Fruit fly (Drosophila melanogaster) whole organism, embryonic: ENCODE measurements around the gene CG5592.

ENCODE experiments used
- Ada2b ChIP-seq: fragments of 200-800 bp; sonication (Bioruptor generic); IDR thresholded peaks from 2 replicates; pipeline ENCODE4 v1.3.6; 2022; ENCODE audit warnings: missing biosample characterization, missing genetic modification characterization
- Adf1 ChIP-seq: fragments of 200-800 bp; sonication (Bioruptor generic); IDR thresholded peaks from 2 replicates; pipeline ENCODE4 v1.3.6; 2022; ENCODE audit warnings: missing biosample characterization, missing genetic modification characterization
- CG10147 ChIP-seq: fragments of 200-800 bp; sonication (Bioruptor generic); optimal IDR thresholded peaks from 2 replicates; lab custom pipeline; 2019; ENCODE audit warnings: missing biosample characterization, mild to moderate bottlenecking, missing genetic modification characterization, moderate library complexity
- CG1024 ChIP-seq: fragments of 200-800 bp; sonication (Bioruptor generic); IDR thresholded peaks from 2 replicates; pipeline ENCODE4 v1.3.6; 2022; ENCODE audit warnings: missing biosample characterization, missing genetic modification characterization
- CG11085 ChIP-seq: fragments of 200-800 bp; sonication (Bioruptor generic); IDR thresholded peaks from 2 replicates; pipeline ENCODE4 v1.3.6; 2022; ENCODE audit warnings: missing biosample characterization, missing genetic modification characterization
- CG12155 ChIP-seq: fragments of 200-800 bp; sonication (Bioruptor generic); optimal IDR thresholded peaks from 3 replicates; lab custom pipeline; 2016; ENCODE audit warnings: missing biosample characterization, missing genetic modification characterization
- CG12659 ChIP-seq: fragments of 200-800 bp; sonication (Bioruptor generic); optimal IDR thresholded peaks from 3 replicates; lab custom pipeline; 2017; ENCODE audit warnings: mild to moderate bottlenecking, missing biosample characterization, missing genetic modification reagents, missing genetic modification characterization
- CG15269 ChIP-seq: fragments of 200-800 bp; sonication (Bioruptor generic); optimal IDR thresholded peaks from 2 replicates; lab custom pipeline; 2018; ENCODE audit warnings: missing biosample characterization, mild to moderate bottlenecking, missing genetic modification characterization, moderate library complexity
- CG17568 ChIP-seq: fragments of 200-800 bp; sonication (Bioruptor generic); optimal IDR thresholded peaks from 2 replicates; lab custom pipeline; 2018; ENCODE audit warnings: missing biosample characterization, mild to moderate bottlenecking, missing genetic modification characterization, moderate library complexity
- CG18599 ChIP-seq: fragments of 200-800 bp; sonication (Bioruptor generic); optimal IDR thresholded peaks from 3 replicates; lab custom pipeline; 2017; ENCODE audit warnings: missing biosample characterization, missing genetic modification characterization, mild to moderate bottlenecking, moderate library complexity, missing genetic modification reagents
- CG30431 ChIP-seq: fragments of 200-800 bp; sonication (Bioruptor generic); optimal IDR thresholded peaks from 2 replicates; lab custom pipeline; 2017; ENCODE audit warnings: missing biosample characterization, missing genetic modification characterization
- CG33213 ChIP-seq: fragments of 200-800 bp; sonication (Bioruptor generic); optimal IDR thresholded peaks from 3 replicates; lab custom pipeline; 2016; ENCODE audit warnings: missing biosample characterization, missing genetic modification characterization
- CG4730 ChIP-seq: fragments of 200-800 bp; sonication (Bioruptor generic); IDR thresholded peaks from 2 replicates; pipeline ENCODE4 v1.3.6; 2022; ENCODE audit warnings: missing biosample characterization, missing genetic modification characterization
- CG5180 ChIP-seq: fragments of 200-800 bp; sonication (Bioruptor generic); optimal IDR thresholded peaks from 3 replicates; lab custom pipeline; 2017; ENCODE audit warnings: missing biosample characterization, missing genetic modification characterization, mild to moderate bottlenecking, moderate library complexity, missing genetic modification reagents
- CG5245 ChIP-seq: fragments of 200-800 bp; sonication (Bioruptor generic); optimal IDR thresholded peaks from 3 replicates; lab custom pipeline; 2016; ENCODE audit warnings: missing biosample characterization, missing genetic modification characterization
- CG6689 ChIP-seq: fragments of 200-800 bp; sonication (Bioruptor generic); IDR thresholded peaks from 2 replicates; pipeline ENCODE4 v1.3.6; 2022; ENCODE audit warnings: missing biosample characterization, missing genetic modification characterization
- CG6854 ChIP-seq: fragments of 200-800 bp; sonication (Bioruptor generic); optimal IDR thresholded peaks from 3 replicates; lab custom pipeline; 2017; ENCODE audit warnings: missing biosample characterization, mild to moderate bottlenecking, missing genetic modification characterization
- CG8089 ChIP-seq: fragments of 200-800 bp; sonication (Bioruptor generic); optimal IDR thresholded peaks from 3 replicates; lab custom pipeline; 2016; ENCODE audit warnings: missing biosample characterization, missing genetic modification characterization
- CG8359 ChIP-seq: fragments of 200-800 bp; sonication (Bioruptor generic); optimal IDR thresholded peaks from 2 replicates; lab custom pipeline; 2017; ENCODE audit warnings: missing biosample characterization, mild to moderate bottlenecking, missing genetic modification characterization, borderline replicate concordance
- CG8478 ChIP-seq: fragments of >200 bp; optimal IDR thresholded peaks from 2 replicates; lab custom pipeline; 2018
- CG9609 ChIP-seq: fragments of 200-800 bp; sonication (Bioruptor generic); optimal IDR thresholded peaks from 3 replicates; lab custom pipeline; 2016; ENCODE audit warnings: missing biosample characterization, missing genetic modification characterization
- CG9876 ChIP-seq: fragments of 200-800 bp; sonication (Bioruptor generic); optimal IDR thresholded peaks from 2 replicates; lab custom pipeline; 2016; ENCODE audit warnings: missing biosample characterization, missing genetic modification characterization
- Chrac-16 ChIP-seq: fragments of 200-800 bp; sonication (Bioruptor generic); optimal IDR thresholded peaks from 3 replicates; lab custom pipeline; 2016; ENCODE audit warnings: missing biosample characterization, missing genetic modification characterization
- D19A ChIP-seq: fragments of 200-800 bp; optimal IDR thresholded peaks from 3 replicates; lab custom pipeline; 2019; ENCODE audit warnings: missing biosample characterization, mild to moderate bottlenecking, missing genetic modification characterization, moderate library complexity
- Dip2 ChIP-seq: fragments of 200-800 bp; sonication (Bioruptor generic); IDR thresholded peaks from 2 replicates; pipeline ENCODE4 v1.3.6; 2022; ENCODE audit warnings: missing biosample characterization, missing genetic modification characterization
- Dll ChIP-seq: fragments of 200-800 bp; sonication (Bioruptor generic); IDR thresholded peaks from 4 replicates; pipeline ENCODE4 v1.3.6; 2022; ENCODE audit warnings: missing biosample characterization, missing genetic modification characterization; ENCODE audit not compliant: partially characterized antibody
- Doc3 ChIP-seq: fragments of 200-800 bp; sonication (Bioruptor generic); IDR thresholded peaks from 3 replicates; pipeline ENCODE4 v1.3.6; 2022; ENCODE audit warnings: missing biosample characterization, missing genetic modification characterization; ENCODE audit not compliant: partially characterized antibody
- HmgZ ChIP-seq: fragments of 200-800 bp; sonication (Bioruptor generic); optimal IDR thresholded peaks from 2 replicates; lab custom pipeline; 2018; ENCODE audit warnings: missing biosample characterization, mild to moderate bottlenecking, missing genetic modification characterization
- Hr78 ChIP-seq, 2 experiments: fragments of 200-800 bp in 1 of 2; fragments of >200 bp in 1 of 2; sonication (Bioruptor generic) in 1 of 2; optimal IDR thresholded peaks; 2 replicates each; lab custom pipeline; 2017 to 2019; ENCODE audit warnings: missing biosample characterization in 2 of 2, missing genetic modification characterization in 2 of 2, mild to moderate bottlenecking in 1 of 2, moderate library complexity in 1 of 2
- Oaz ChIP-seq: fragments of 200-800 bp; sonication (Bioruptor generic); IDR thresholded peaks from 2 replicates; pipeline ENCODE4 v1.3.6; 2022; ENCODE audit warnings: missing biosample characterization, missing genetic modification characterization
- Optix ChIP-seq: fragments of 200-800 bp; sonication (Bioruptor generic); IDR thresholded peaks from 3 replicates; pipeline ENCODE4 v1.3.6; 2022; ENCODE audit warnings: missing biosample characterization, missing genetic modification characterization
- Ravus ChIP-seq: fragments of 200-800 bp; sonication (Bioruptor generic); IDR thresholded peaks from 2 replicates; pipeline ENCODE4 v1.3.6; 2022; ENCODE audit warnings: missing biosample characterization, missing genetic modification characterization
- Six4 ChIP-seq: fragments of 200-800 bp; sonication (Bioruptor generic); optimal IDR thresholded peaks from 2 replicates; lab custom pipeline; 2016; ENCODE audit warnings: missing biosample characterization, missing genetic modification characterization
- Stat92E ChIP-seq, 3 experiments: fragments of >200 bp in 2 of 3; fragments of 200-800 bp in 1 of 3; sonication (Bioruptor generic) in 1 of 3; optimal IDR thresholded peaks; 2 replicates each; lab custom pipeline; 2017 to 2019; ENCODE audit warnings: missing biosample characterization in 3 of 3, missing genetic modification characterization in 3 of 3, mild to moderate bottlenecking in 1 of 3, moderate library complexity in 1 of 3
- bbx ChIP-seq: fragments of 200-800 bp; sonication (Bioruptor generic); IDR thresholded peaks from 2 replicates; pipeline ENCODE4 v1.3.6; 2022; ENCODE audit warnings: missing biosample characterization, missing genetic modification characterization; ENCODE audit not compliant: partially characterized antibody
- chn ChIP-seq: fragments of 200-800 bp; sonication (Bioruptor generic); optimal IDR thresholded peaks from 2 replicates; lab custom pipeline; 2016; ENCODE audit warnings: missing biosample characterization, missing genetic modification characterization
- dati ChIP-seq: fragments of 200-800 bp; sonication (Bioruptor generic); IDR thresholded peaks from 2 replicates; pipeline ENCODE4 v1.3.6; 2022; ENCODE audit warnings: missing biosample characterization, missing genetic modification characterization
- dimm ChIP-seq: fragments of 200-800 bp; sonication (Bioruptor generic); IDR thresholded peaks from 2 replicates; pipeline ENCODE4 v1.3.6; 2022; ENCODE audit warnings: missing biosample characterization, missing genetic modification characterization
- ems ChIP-seq: fragments of 200-800 bp; sonication (Bioruptor generic); optimal IDR thresholded peaks from 3 replicates; lab custom pipeline; 2016; ENCODE audit warnings: missing biosample characterization, missing genetic modification characterization
- eve ChIP-seq, 2 experiments: fragments of >200 bp; optimal IDR thresholded peaks; 2 replicates each; lab custom pipeline; 2017; ENCODE audit warnings: missing biosample characterization in 2 of 2, missing genetic modification characterization in 2 of 2
- grau ChIP-seq: fragments of 200-800 bp; optimal IDR thresholded peaks from 3 replicates; lab custom pipeline; 2019; ENCODE audit warnings: missing biosample characterization, mild to moderate bottlenecking, missing genetic modification characterization, moderate library complexity
- ind ChIP-seq: fragments of 200-800 bp; sonication (Bioruptor generic); optimal IDR thresholded peaks from 3 replicates; lab custom pipeline; 2016; ENCODE audit warnings: missing biosample characterization, missing genetic modification characterization
- lmd ChIP-seq: fragments of 200-800 bp; sonication (Bioruptor generic); IDR thresholded peaks from 2 replicates; pipeline ENCODE4 v1.3.6; 2022; ENCODE audit warnings: missing biosample characterization, missing genetic modification characterization
- nerfin-1 ChIP-seq: fragments of 200-800 bp; sonication (Bioruptor generic); optimal IDR thresholded peaks from 3 replicates; lab custom pipeline; 2019; ENCODE audit warnings: missing biosample characterization, mild to moderate bottlenecking, missing genetic modification characterization, moderate library complexity
- pzg ChIP-seq: fragments of 200-800 bp; sonication (Bioruptor generic); optimal IDR thresholded peaks from 3 replicates; lab custom pipeline; 2018; ENCODE audit warnings: missing biosample characterization, mild to moderate bottlenecking, missing genetic modification characterization, moderate library complexity
- shn ChIP-seq: fragments of 200-800 bp; sonication (Bioruptor generic); optimal IDR thresholded peaks from 3 replicates; lab custom pipeline; 2016; ENCODE audit warnings: missing biosample characterization, missing genetic modification characterization
- sna ChIP-seq: fragments of 200-800 bp; sonication (Bioruptor generic); IDR thresholded peaks from 2 replicates; pipeline ENCODE4 v1.3.6; 2022; ENCODE audit warnings: missing biosample characterization, missing genetic modification characterization; ENCODE audit not compliant: partially characterized antibody
- sqz ChIP-seq: fragments of 200-800 bp; sonication (Bioruptor generic); optimal IDR thresholded peaks from 3 replicates; lab custom pipeline; 2018; ENCODE audit warnings: missing biosample characterization, mild to moderate bottlenecking, missing genetic modification characterization
- tin ChIP-seq: fragments of 200-800 bp; sonication (Bioruptor generic); optimal IDR thresholded peaks from 3 replicates; lab custom pipeline; 2016; ENCODE audit warnings: missing biosample characterization, missing genetic modification characterization
- zen2 ChIP-seq: fragments of 200-800 bp; sonication (Bioruptor generic); IDR thresholded peaks from 3 replicates; pipeline ENCODE4 v1.3.6; 2022; ENCODE audit warnings: missing biosample characterization, missing genetic modification characterization; ENCODE audit not compliant: partially characterized antibody

CG5592 gene

DNA sequence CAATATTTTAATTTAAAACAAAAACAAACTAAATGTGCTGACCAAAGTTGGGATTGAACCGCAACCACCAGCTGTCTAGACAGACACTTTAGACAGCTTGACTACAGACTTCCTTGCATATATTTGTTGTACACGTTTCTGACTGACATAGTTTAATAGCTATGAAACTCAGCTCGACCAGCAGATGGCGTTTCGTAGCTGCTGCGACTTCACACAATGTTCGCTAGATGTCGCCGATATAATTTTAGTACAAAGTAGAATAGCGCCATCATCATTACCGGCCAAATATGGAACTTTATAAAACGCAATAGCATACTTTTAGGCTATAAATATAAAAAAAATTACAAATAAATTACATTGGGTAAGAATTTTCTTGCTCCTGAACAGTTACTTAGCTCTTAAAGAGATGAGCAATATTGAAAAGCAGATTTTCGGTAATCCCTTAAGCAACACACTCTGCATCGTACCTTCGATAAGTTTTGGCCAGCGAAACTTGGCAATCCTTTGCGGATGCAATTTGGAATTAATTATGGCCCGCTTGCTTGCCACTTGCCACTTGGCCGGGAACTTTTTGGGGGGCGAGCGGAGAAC lies 27.7 kb upstream of the CG5592 start (continued):
- TF ChIP-seq Ada2b (GFP tag; lab: Robert Waterston, UW) = no peak
- no peak for TF ChIP-seq sqz (GFP tag; lab: Kevin White, UChicago)
- TF ChIP-seq CG30431 (GFP tag; lab: Kevin White, UChicago) = peak; percentile 27
- TF ChIP-seq CG8089 (GFP tag; lab: Kevin White, UChicago) = no peak
- no peak for TF ChIP-seq Dll (GFP tag; lab: Robert Waterston, UW)
- TF ChIP-seq shn = no peak
- no peak for TF ChIP-seq Hr78 (GFP tag; optimal IDR thresholded peaks at IDR 0.05; lab: Kevin White, UChicago)
- peak; percentile 45 for TF ChIP-seq CG18599 (GFP tag; lab: Kevin White, UChicago)
- no peak for TF ChIP-seq CG10147 (GFP tag; lab: Kevin White, UChicago)
- TF ChIP-seq pzg (GFP tag; lab: Kevin White, UChicago) = peak; percentile 31
- no peak for TF ChIP-seq CG8359 (GFP tag; lab: Kevin White, UChicago)
- peak; percentile 47 for TF ChIP-seq CG12659 (GFP tag; lab: Kevin White, UChicago)
- TF ChIP-seq Stat92E (GFP tag; optimal IDR thresholded peaks at IDR 0.05; lab: Kevin White, UChicago) = peak in 1 of 3 experiments; percentile 67
- no peak for TF ChIP-seq Doc3 (GFP tag; lab: Robert Waterston, UW)
- TF ChIP-seq HmgZ (tag; lab: Kevin White, UChicago) = peak; percentile 72
- peak; percentile 50 for TF ChIP-seq Six4
- peak; percentile 26 for TF ChIP-seq CG9609
- TF ChIP-seq CG12155 = peak; percentile 43
- TF ChIP-seq ind (GFP tag; lab: Kevin White, UChicago) = peak; percentile 80
- TF ChIP-seq Optix (GFP tag; lab: Robert Waterston, UW) = peak; percentile 60; the same call in 2 of the 3 replicates
- TF ChIP-seq Adf1 (GFP tag; lab: Robert Waterston, UW) = no peak
- TF ChIP-seq Dip2 (GFP tag; lab: Robert Waterston, UW) = peak; percentile 99
- peak; percentile 63 for TF ChIP-seq grau (tag; lab: Kevin White, UChicago)
- TF ChIP-seq nerfin-1 (tag; lab: Kevin White, UChicago) = peak; percentile 33
- TF ChIP-seq sna (GFP tag; lab: Robert Waterston, UW) = no peak
- peak; percentile 46; the same call in 1 of the 2 replicates for TF ChIP-seq bbx
- no peak for TF ChIP-seq CG17568 (GFP tag; lab: Kevin White, UChicago)
- TF ChIP-seq Oaz = 0 out of 2 replicates have a peak, but pooled peaks have one; percentile 13
- no peak for TF ChIP-seq Ravus
- TF ChIP-seq tin (GFP tag; lab: Kevin White, UChicago) = peak; percentile 88
- no peak for TF ChIP-seq zen2
- peak; percentile 71 for TF ChIP-seq CG4730 (GFP tag; lab: Robert Waterston, UW)
- peak; percentile 92 for TF ChIP-seq CG33213
- peak; percentile 54 for TF ChIP-seq CG15269 (tag; lab: Kevin White, UChicago)
- no peak for TF ChIP-seq CG6854 (GFP tag; lab: Kevin White, UChicago)
- TF ChIP-seq ems (GFP tag; lab: Kevin White, UChicago) = peak; percentile 59
- TF ChIP-seq D19A (tag; lab: Kevin White, UChicago) = peak; percentile 29
- peak; percentile 61 for TF ChIP-seq Chrac-16 (GFP tag; lab: Kevin White, UChicago)
- no peak for TF ChIP-seq dimm (GFP tag; lab: Robert Waterston, UW)
- TF ChIP-seq chn (GFP tag; lab: Kevin White, UChicago) = peak; percentile 44
- peak; percentile 81 for TF ChIP-seq CG11085
- peak; percentile 85 for TF ChIP-seq CG8478 (lab: Kevin White, UChicago)
- TF ChIP-seq lmd (GFP tag; lab: Robert Waterston, UW) = peak; percentile 77
- TF ChIP-seq CG5180 (GFP tag; lab: Kevin White, UChicago) = peak; percentile 32
- TF ChIP-seq CG5245 (GFP tag; lab: Kevin White, UChicago) = peak; percentile 89
- TF ChIP-seq eve (GFP tag; optimal IDR thresholded peaks at IDR 0.05; lab: Kevin White, UChicago) = no peak
- TF ChIP-seq CG9876 (GFP tag; lab: Kevin White, UChicago) = peak; percentile 61
- peak; percentile 66; the same call in 1 of the 2 replicates for TF ChIP-seq CG1024
- 0 out of 2 replicates have a peak, but pooled peaks have one; percentile 38 for TF ChIP-seq dati (GFP tag; lab: Robert Waterston, UW)
- peak; percentile 54 for TF ChIP-seq CG6689 (GFP tag; lab: Robert Waterston, UW)
